Fruit fly (Drosophila melanogaster) whole organism, embryonic: ENCODE results near the gene Mpcp2.

Experiments
- ATbp ChIP-seq: fragments of 200-800 bp; sonication (Bioruptor generic); optimal IDR thresholded peaks from 2 replicates; lab custom pipeline; 2017; ENCODE audit warnings: missing biosample characterization, mild to moderate bottlenecking, missing genetic modification characterization, missing genetic modification reagents
- CG10979 ChIP-seq: fragments of 200-800 bp; sonication (Bioruptor generic); optimal IDR thresholded peaks from 2 replicates; lab custom pipeline; 2018; ENCODE audit warnings: missing biosample characterization, mild to moderate bottlenecking, missing genetic modification characterization, moderate library complexity
- CG11560 ChIP-seq: fragments of 200-800 bp; sonication (Bioruptor generic); IDR thresholded peaks from 3 replicates; pipeline ENCODE4 v1.3.6; 2022; ENCODE audit warnings: missing biosample characterization, missing genetic modification characterization
- CG14050 ChIP-seq: fragments of 200-800 bp; sonication (Bioruptor generic); IDR thresholded peaks from 3 replicates; pipeline ENCODE4 v1.3.6; 2022; ENCODE audit warnings: missing biosample characterization, missing genetic modification characterization
- CG14667 ChIP-seq: fragments of 200-800 bp; sonication (Bioruptor generic); IDR thresholded peaks from 2 replicates; pipeline ENCODE4 v1.3.6; 2022; ENCODE audit warnings: missing biosample characterization, missing genetic modification characterization
- CG15073 ChIP-seq: fragments of 200-800 bp; sonication (Bioruptor generic); optimal IDR thresholded peaks from 2 replicates; lab custom pipeline; 2016; ENCODE audit warnings: missing biosample characterization, missing genetic modification characterization
- CG15269 ChIP-seq: fragments of 200-800 bp; sonication (Bioruptor generic); optimal IDR thresholded peaks from 2 replicates; lab custom pipeline; 2018; ENCODE audit warnings: missing biosample characterization, mild to moderate bottlenecking, missing genetic modification characterization, moderate library complexity
- CG15479 ChIP-seq: fragments of 200-800 bp; sonication (Bioruptor generic); optimal IDR thresholded peaks from 3 replicates; lab custom pipeline; 2019; ENCODE audit warnings: missing biosample characterization, mild to moderate bottlenecking, missing genetic modification characterization, moderate library complexity
- CG16815 ChIP-seq: fragments of 200-800 bp; sonication (Bioruptor generic); optimal IDR thresholded peaks from 3 replicates; lab custom pipeline; 2017; ENCODE audit warnings: missing biosample characterization, mild to moderate bottlenecking, missing genetic modification characterization
- CG16863 ChIP-seq: fragments of 200-800 bp; sonication (Bioruptor generic); optimal IDR thresholded peaks from 3 replicates; lab custom pipeline; 2016; ENCODE audit warnings: missing biosample characterization, missing genetic modification characterization
- CG17359 ChIP-seq: fragments of 200-800 bp; sonication (Bioruptor generic); optimal IDR thresholded peaks from 3 replicates; lab custom pipeline; 2018; ENCODE audit warnings: missing biosample characterization, mild to moderate bottlenecking, missing genetic modification characterization, moderate library complexity
- CG17385 ChIP-seq: fragments of 200-800 bp; sonication (Bioruptor generic); optimal IDR thresholded peaks from 3 replicates; lab custom pipeline; 2018; ENCODE audit warnings: missing biosample characterization, mild to moderate bottlenecking, missing genetic modification characterization
- CG18764 ChIP-seq: fragments of 200-800 bp; sonication (Bioruptor generic); optimal IDR thresholded peaks from 3 replicates; lab custom pipeline; 2016; ENCODE audit warnings: missing biosample characterization, missing genetic modification characterization
- CG31388 ChIP-seq: fragments of 200-800 bp; sonication (Bioruptor generic); optimal IDR thresholded peaks from 2 replicates; lab custom pipeline; 2016; ENCODE audit warnings: missing biosample characterization, missing genetic modification characterization
- CG4282 ChIP-seq: fragments of 200-800 bp; sonication (Bioruptor generic); optimal IDR thresholded peaks from 2 replicates; lab custom pipeline; 2016; ENCODE audit warnings: missing biosample characterization, missing genetic modification characterization
- CG6813 ChIP-seq: fragments of 200-800 bp; sonication (Bioruptor generic); optimal IDR thresholded peaks from 2 replicates; lab custom pipeline; 2017; ENCODE audit warnings: missing biosample characterization, missing genetic modification characterization, mild to moderate bottlenecking, moderate library complexity, missing genetic modification reagents
- CG7556 ChIP-seq: fragments of 200-800 bp; sonication (Bioruptor generic); optimal IDR thresholded peaks from 2 replicates; lab custom pipeline; 2017; ENCODE audit warnings: missing biosample characterization, mild to moderate bottlenecking, missing genetic modification characterization
- CG7987 ChIP-seq: fragments of 200-800 bp; sonication (Bioruptor generic); optimal IDR thresholded peaks from 2 replicates; lab custom pipeline; 2018; ENCODE audit warnings: missing biosample characterization, mild to moderate bottlenecking, missing genetic modification characterization, moderate library complexity
- CG9437 ChIP-seq: fragments of 200-800 bp; sonication (Bioruptor generic); optimal IDR thresholded peaks from 2 replicates; lab custom pipeline; 2018; ENCODE audit warnings: missing biosample characterization, mild to moderate bottlenecking, missing genetic modification characterization
- CG9797 ChIP-seq: fragments of 200-800 bp; sonication (Bioruptor generic); optimal IDR thresholded peaks from 3 replicates; lab custom pipeline; 2018; ENCODE audit warnings: missing biosample characterization, mild to moderate bottlenecking, missing genetic modification characterization
- CkIIα-i1 ChIP-seq: fragments of 200-800 bp; sonication (Bioruptor generic); IDR thresholded peaks from 2 replicates; pipeline ENCODE4 v1.3.6; 2022; ENCODE audit warnings: missing biosample characterization, missing genetic modification characterization
- D19A ChIP-seq: fragments of 200-800 bp; optimal IDR thresholded peaks from 3 replicates; lab custom pipeline; 2019; ENCODE audit warnings: missing biosample characterization, mild to moderate bottlenecking, missing genetic modification characterization, moderate library complexity
- Doc3 ChIP-seq: fragments of 200-800 bp; sonication (Bioruptor generic); IDR thresholded peaks from 3 replicates; pipeline ENCODE4 v1.3.6; 2022; ENCODE audit warnings: missing biosample characterization, missing genetic modification characterization; ENCODE audit not compliant: partially characterized antibody
- Dp ChIP-seq: fragments of 200-800 bp; sonication (Bioruptor generic); optimal IDR thresholded peaks from 2 replicates; lab custom pipeline; 2018; ENCODE audit warnings: missing biosample characterization, mild to moderate bottlenecking, missing genetic modification characterization, moderate library complexity
- E2f1 ChIP-seq: fragments of 200-800 bp; sonication (Bioruptor generic); IDR thresholded peaks from 2 replicates; pipeline ENCODE4 v1.3.6; 2022; ENCODE audit warnings: missing biosample characterization, missing genetic modification characterization
- Fer1 ChIP-seq: fragments of 200-800 bp; sonication (Bioruptor generic); optimal IDR thresholded peaks from 2 replicates; lab custom pipeline; 2017; ENCODE audit warnings: missing biosample characterization, mild to moderate bottlenecking, missing genetic modification characterization
- Fer2 ChIP-seq: fragments of 200-800 bp; sonication (Bioruptor generic); optimal IDR thresholded peaks from 2 replicates; lab custom pipeline; 2018; ENCODE audit warnings: missing biosample characterization, mild to moderate bottlenecking, missing genetic modification characterization, moderate library complexity
- Fer3 ChIP-seq: fragments of 200-800 bp; sonication (Bioruptor generic); optimal IDR thresholded peaks from 2 replicates; lab custom pipeline; 2018; ENCODE audit warnings: missing biosample characterization, mild to moderate bottlenecking, missing genetic modification characterization, moderate library complexity
- HHEX ChIP-seq: fragments of 200-800 bp; sonication (Bioruptor generic); optimal IDR thresholded peaks from 3 replicates; lab custom pipeline; 2017; ENCODE audit warnings: missing biosample characterization, mild to moderate bottlenecking, missing genetic modification characterization, missing genetic modification reagents
- HLH3B ChIP-seq: fragments of 200-800 bp; sonication (Bioruptor generic); IDR thresholded peaks from 2 replicates; pipeline ENCODE4 v1.3.6; 2022; ENCODE audit warnings: missing biosample characterization, missing genetic modification characterization
- HLH54F ChIP-seq: fragments of 200-800 bp; sonication (Bioruptor generic); optimal IDR thresholded peaks from 3 replicates; lab custom pipeline; 2016; ENCODE audit warnings: missing biosample characterization, missing genetic modification characterization
- Med ChIP-seq: fragments of 200-800 bp; sonication (Bioruptor generic); peaks from one replicate; lab custom pipeline; 2016; ENCODE audit warnings: missing biosample characterization, missing genetic modification characterization, mild to moderate bottlenecking, inconsistent platforms, moderate library complexity
- Nf-YC ChIP-seq: fragments of 200-800 bp; optimal IDR thresholded peaks from 3 replicates; lab custom pipeline; 2019; ENCODE audit warnings: missing biosample characterization, mild to moderate bottlenecking, missing genetic modification characterization, moderate library complexity
- Optix ChIP-seq: fragments of 200-800 bp; sonication (Bioruptor generic); IDR thresholded peaks from 3 replicates; pipeline ENCODE4 v1.3.6; 2022; ENCODE audit warnings: missing biosample characterization, missing genetic modification characterization
- Sry-δ ChIP-seq: fragments of 200-800 bp; sonication (Bioruptor generic); optimal IDR thresholded peaks from 2 replicates; lab custom pipeline; 2016; ENCODE audit warnings: missing biosample characterization, missing genetic modification characterization
- TFAM ChIP-seq: fragments of 200-800 bp; sonication (Bioruptor generic); optimal IDR thresholded peaks from 2 replicates; lab custom pipeline; 2017; ENCODE audit warnings: missing biosample characterization, missing genetic modification characterization, inconsistent platforms
- Tbp ChIP-seq: fragments of >200 bp; optimal IDR thresholded peaks from 2 replicates; lab custom pipeline; 2018; ENCODE audit warnings: missing biosample characterization, missing genetic modification characterization
- YL-1 ChIP-seq: fragments of 200-800 bp; sonication (Bioruptor generic); optimal IDR thresholded peaks from 3 replicates; lab custom pipeline; 2017; ENCODE audit warnings: missing biosample characterization, mild to moderate bottlenecking, missing genetic modification characterization
- ara ChIP-seq: fragments of 200-800 bp; sonication (Bioruptor generic); IDR thresholded peaks from 2 replicates; pipeline ENCODE4 v1.3.6; 2022; ENCODE audit warnings: missing biosample characterization, missing genetic modification characterization
- dmrt11E ChIP-seq: fragments of 200-800 bp; sonication (Bioruptor generic); optimal IDR thresholded peaks from 3 replicates; lab custom pipeline; 2018; ENCODE audit warnings: missing biosample characterization, mild to moderate bottlenecking, missing genetic modification characterization, moderate library complexity
- gcm2 ChIP-seq: fragments of 200-800 bp; sonication (Bioruptor generic); optimal IDR thresholded peaks from 2 replicates; lab custom pipeline; 2016; ENCODE audit warnings: missing biosample characterization, missing genetic modification characterization
- gsb-n ChIP-seq: fragments of 200-800 bp; sonication (Bioruptor generic); optimal IDR thresholded peaks from 3 replicates; lab custom pipeline; 2018; ENCODE audit warnings: missing biosample characterization, mild to moderate bottlenecking, missing genetic modification characterization
- inv ChIP-seq: fragments of 200-800 bp; sonication (Bioruptor generic); IDR thresholded peaks from 2 replicates; pipeline ENCODE4 v1.3.6; 2022; ENCODE audit warnings: missing biosample characterization, missing genetic modification characterization; ENCODE audit not compliant: partially characterized antibody
- kah ChIP-seq: fragments of 200-800 bp; sonication (Bioruptor generic); optimal IDR thresholded peaks from 2 replicates; lab custom pipeline; 2018; ENCODE audit warnings: missing biosample characterization, mild to moderate bottlenecking, missing genetic modification characterization
- luna ChIP-seq: fragments of 200-800 bp; sonication (Bioruptor generic); optimal IDR thresholded peaks from 2 replicates; lab custom pipeline; 2016; ENCODE audit warnings: missing biosample characterization, missing genetic modification characterization
- mam ChIP-seq: fragments of 200-800 bp; sonication (Bioruptor generic); optimal IDR thresholded peaks from 3 replicates; lab custom pipeline; 2016; ENCODE audit warnings: missing biosample characterization, missing genetic modification characterization
- tll ChIP-seq, 2 experiments: fragments of 200-800 bp in 1 of 2; fragments of >200 bp in 1 of 2; sonication (Bioruptor generic) in 1 of 2; optimal IDR thresholded peaks; 2 replicates each; lab custom pipeline; 2017 to 2019; ENCODE audit warnings: missing biosample characterization in 2 of 2, missing genetic modification characterization in 2 of 2, mild to moderate bottlenecking in 1 of 2, moderate library complexity in 1 of 2
- trh ChIP-seq: fragments of 200-800 bp; sonication (Bioruptor generic); optimal IDR thresholded peaks from 2 replicates; lab custom pipeline; 2016; ENCODE audit warnings: missing biosample characterization, missing genetic modification characterization
- tx ChIP-seq: fragments of 200-800 bp; sonication (Bioruptor generic); optimal IDR thresholded peaks from 2 replicates; lab custom pipeline; 2016; ENCODE audit warnings: missing biosample characterization, missing genetic modification characterization
- vnd ChIP-seq: fragments of 200-800 bp; sonication (Bioruptor generic); IDR thresholded peaks from 3 replicates; pipeline ENCODE4 v1.3.6; 2022; ENCODE audit warnings: missing biosample characterization, missing genetic modification characterization; ENCODE audit not compliant: partially characterized antibody

Mpcp2 gene

DNA sequence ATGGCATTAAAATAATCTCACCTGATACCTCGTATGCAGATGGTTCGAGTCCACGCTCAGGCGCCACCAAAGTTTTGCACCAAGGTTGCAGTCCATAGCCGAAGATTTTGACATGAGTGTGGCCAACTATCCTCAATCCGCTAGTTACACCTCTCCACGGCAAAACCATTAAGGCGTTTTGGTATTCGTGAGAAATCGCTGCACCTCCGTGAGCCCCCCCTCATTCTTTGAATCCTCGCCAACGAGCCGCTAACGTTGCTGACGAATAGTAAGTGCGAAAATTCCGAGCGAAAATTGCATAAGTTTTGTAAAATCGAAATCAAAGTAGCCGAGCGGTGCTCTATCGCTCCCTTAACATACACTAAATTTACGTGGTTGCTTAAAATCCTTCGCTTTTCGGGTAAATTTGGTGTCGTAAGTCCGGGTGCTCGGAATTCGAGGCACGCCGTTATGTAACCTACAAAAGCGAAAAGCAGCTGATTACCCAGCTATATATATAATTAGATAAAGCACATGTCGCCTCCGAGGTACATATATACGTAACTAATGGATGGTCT is at the start of gene Mpcp2 (continued):
- no peak for TF ChIP-seq luna (GFP tag; lab: Kevin White, UChicago)
- TF ChIP-seq CG7556 (GFP tag; lab: Kevin White, UChicago) = peak; percentile 7
- TF ChIP-seq CG16815 (GFP tag; lab: Kevin White, UChicago) = no peak
- no peak for TF ChIP-seq Fer2 (tag; lab: Kevin White, UChicago)
- no peak for TF ChIP-seq CG9437 (GFP tag; lab: Kevin White, UChicago)
- peak; percentile 15 for TF ChIP-seq CG4282 (GFP tag; lab: Kevin White, UChicago)
- TF ChIP-seq CG31388 (GFP tag; lab: Kevin White, UChicago) = no peak
- TF ChIP-seq Optix = no peak
- peak; percentile 11 for TF ChIP-seq CG10979 (tag; lab: Kevin White, UChicago)
- no peak for TF ChIP-seq ara (GFP tag; lab: Robert Waterston, UW)
- no peak for TF ChIP-seq CG6813 (GFP tag; lab: Kevin White, UChicago)
- peak; percentile 10 for TF ChIP-seq CG17359
- no peak for TF ChIP-seq mam (GFP tag; lab: Kevin White, UChicago)
- peak; percentile 59 for TF ChIP-seq Dp (GFP tag; lab: Kevin White, UChicago)
- TF ChIP-seq HHEX (GFP tag; lab: Kevin White, UChicago) = peak; percentile 28
- TF ChIP-seq TFAM (GFP tag; lab: Kevin White, UChicago) = no peak
- peak; percentile 11 for TF ChIP-seq gcm2 (GFP tag; lab: Kevin White, UChicago)
- no peak for TF ChIP-seq Doc3
- TF ChIP-seq Fer3 (tag; lab: Kevin White, UChicago) = no peak
- no peak for TF ChIP-seq CG16863
- TF ChIP-seq CG15269 (tag; lab: Kevin White, UChicago) = peak; percentile 26
- TF ChIP-seq CG9797 (GFP tag; lab: Kevin White, UChicago) = peak; percentile 98
- TF ChIP-seq CG14667 (GFP tag; lab: Robert Waterston, UW) = no peak
- TF ChIP-seq Tbp (GFP tag; lab: Kevin White, UChicago) = no peak
- peak; percentile 98 for TF ChIP-seq YL-1 (GFP tag; lab: Kevin White, UChicago)
- TF ChIP-seq CG11560 (tag; lab: Robert Waterston, UW) = no peak; the same call in 2 of the 3 replicates
- TF ChIP-seq CG15479 (GFP tag; lab: Kevin White, UChicago) = no peak
- peak; percentile 17 for TF ChIP-seq kah (GFP tag; lab: Kevin White, UChicago)
- no peak for TF ChIP-seq CG18764 (GFP tag; lab: Kevin White, UChicago)
- TF ChIP-seq CG15073 (GFP tag; lab: Kevin White, UChicago) = no peak
- no peak for TF ChIP-seq gsb-n (tag; lab: Kevin White, UChicago)
- TF ChIP-seq trh = no peak
- TF ChIP-seq inv (GFP tag; lab: Robert Waterston, UW) = no peak
- TF ChIP-seq vnd (GFP tag; lab: Robert Waterston, UW) = no peak
- TF ChIP-seq tll (GFP tag; optimal IDR thresholded peaks at IDR 0.05; lab: Kevin White, UChicago) = no peak
- peak; percentile 55 for TF ChIP-seq Sry-δ
- peak; percentile 89 for TF ChIP-seq CG7987 (GFP tag; lab: Kevin White, UChicago)
- TF ChIP-seq dmrt11E = no peak
- TF ChIP-seq CG14050 (GFP tag; lab: Robert Waterston, UW) = no peak
- TF ChIP-seq ATbp (GFP tag; lab: Kevin White, UChicago) = no peak
- peak; percentile 2 for TF ChIP-seq HLH54F
- TF ChIP-seq Med (GFP tag; lab: Kevin White, UChicago) = peak; percentile 94
- TF ChIP-seq tx (GFP tag; lab: Kevin White, UChicago) = no peak
- TF ChIP-seq CG17385 (GFP tag; lab: Kevin White, UChicago) = peak; percentile 28
- TF ChIP-seq E2f1 = no peak
- TF ChIP-seq Fer1 = peak; percentile 71
- no peak for TF ChIP-seq CkIIα-i1
- no peak for TF ChIP-seq HLH3B (GFP tag; lab: Robert Waterston, UW)
- peak; percentile 27 for TF ChIP-seq D19A
- peak; percentile 36 for TF ChIP-seq Nf-YC (tag; lab: Kevin White, UChicago)
